Fruit fly (Drosophila melanogaster) whole organism: ENCODE results near the gene CG31464.

Source experiments
- CG8478 ChIP-seq: fragments of >200 bp; optimal IDR thresholded peaks from 2 replicates; lab custom pipeline; 2018; ENCODE audit warnings: inconsistent platforms
- Dll ChIP-seq: fragments of >200 bp; optimal IDR thresholded peaks from 2 replicates; lab custom pipeline; 2017
- EcR ChIP-seq, 2 experiments: fragments of >200 bp; optimal IDR thresholded peaks; 2 replicates each; lab custom pipeline; 2017; ENCODE audit warnings: missing biosample characterization in 2 of 2, missing genetic modification characterization in 2 of 2, missing genetic modification reagents in 2 of 2
- pan ChIP-seq: fragments of >200 bp; optimal IDR thresholded peaks from 2 replicates; lab custom pipeline; 2017
- psq ChIP-seq: fragments of >200 bp; optimal IDR thresholded peaks from 2 replicates; lab custom pipeline; 2017
- usp ChIP-seq: fragments of >200 bp; optimal IDR thresholded peaks from 2 replicates; lab custom pipeline; 2017; ENCODE audit warnings: missing biosample characterization, missing genetic modification characterization, mixed read lengths

Gene CG31464

DNA sequence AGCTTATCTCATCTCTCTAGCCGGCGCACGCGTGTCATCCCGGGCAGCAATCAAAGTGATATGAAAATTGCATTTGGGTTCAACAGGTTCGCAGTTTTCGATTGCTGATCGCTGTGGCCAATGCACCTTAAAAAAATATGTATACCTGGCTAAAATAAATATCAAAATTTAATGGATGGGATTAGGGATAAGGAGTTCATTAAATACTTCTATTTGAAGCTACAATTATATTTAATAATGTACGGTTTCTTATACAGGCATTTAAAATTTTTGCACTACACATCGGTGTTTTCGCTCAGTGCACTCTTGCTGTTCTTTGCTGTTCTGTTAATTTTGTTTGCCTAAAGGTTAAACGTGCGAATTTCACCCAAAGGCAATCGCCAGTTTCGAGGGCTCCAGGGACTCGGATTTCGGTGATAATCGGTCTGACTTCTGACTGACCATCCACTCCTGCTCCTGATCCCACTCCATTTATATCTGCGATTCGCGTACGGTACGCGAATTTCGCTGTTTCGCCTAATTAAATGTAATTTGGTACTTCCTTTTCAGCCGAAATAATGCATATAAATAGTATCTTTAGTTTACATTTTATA is 18.4 kb upstream of the CG31464 start:
- TF ChIP-seq EcR (GFP tag; optimal IDR thresholded peaks at IDR 0.05; lab: Kevin White, UChicago) (no peak), CG8478 (lab: Kevin White, UChicago) (no peak), psq (lab: Kevin White, UChicago) (no peak), Dll (lab: Kevin White, UChicago) (no peak), usp (no peak), pan (lab: Kevin White, UChicago) (no peak)

- TF ChIP-seq EcR (GFP tag; optimal IDR thresholded peaks at IDR 0.05; lab: Kevin White, UChicago): no peak
- TF ChIP-seq Dll (lab: Kevin White, UChicago): no peak
- no peak for TF ChIP-seq usp
- TF ChIP-seq psq (lab: Kevin White, UChicago): no peak
- no peak for TF ChIP-seq pan (lab: Kevin White, UChicago)
- no peak for TF ChIP-seq CG8478 (lab: Kevin White, UChicago)
Observed at dm6 chr3R:8275031-8275430, 16.0 kb upstream of the CG31464 start.

DNA sequence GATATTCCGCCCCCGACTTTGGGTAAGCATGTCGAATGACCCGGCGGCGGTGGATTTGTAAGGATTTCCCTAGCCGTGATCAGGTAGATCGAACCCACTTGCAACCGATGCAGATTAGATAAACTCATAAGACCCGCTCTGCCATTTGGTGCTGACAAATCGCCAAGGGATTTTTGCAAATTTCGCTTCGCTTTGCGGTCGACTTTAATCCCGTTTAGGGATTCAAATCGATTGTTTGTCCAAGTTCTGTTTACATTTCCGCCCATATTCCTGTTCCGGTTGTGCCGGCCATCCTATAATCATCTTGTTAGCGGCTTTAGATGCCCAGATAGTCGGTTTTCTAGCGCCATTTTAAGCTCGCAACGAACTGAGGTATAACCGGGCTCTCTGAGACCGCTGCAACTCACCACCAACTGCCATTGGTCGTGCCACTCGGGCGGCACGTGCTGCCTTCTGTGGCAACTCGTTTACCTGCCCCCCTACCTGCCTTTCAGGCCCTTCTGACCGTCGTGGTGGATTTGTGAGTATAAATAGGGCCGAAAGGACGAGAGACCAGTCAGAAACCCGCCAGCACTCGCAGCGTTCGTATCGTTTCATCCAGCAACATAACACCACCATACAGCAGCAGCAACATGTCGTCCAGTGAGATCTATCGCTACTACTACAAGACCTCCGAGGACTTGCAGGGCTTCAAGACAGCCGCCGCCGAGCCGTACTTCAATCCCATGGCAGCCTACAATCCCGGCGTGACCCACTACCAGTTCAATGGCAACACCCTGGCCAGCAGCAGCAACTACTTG is 13.3 kb upstream of the CG31464 start, which contains the start of gene ato:
ato (plus strand) TSS at position 559 of the 800 bp plus-strand sequence.
- TF ChIP-seq EcR (GFP tag; optimal IDR thresholded peaks at IDR 0.05; lab: Kevin White, UChicago) (no peak), usp (no peak), Dll (lab: Kevin White, UChicago) (no peak), pan (lab: Kevin White, UChicago) (no peak), psq (lab: Kevin White, UChicago) (no peak), CG8478 (lab: Kevin White, UChicago) (no peak)

DNA sequence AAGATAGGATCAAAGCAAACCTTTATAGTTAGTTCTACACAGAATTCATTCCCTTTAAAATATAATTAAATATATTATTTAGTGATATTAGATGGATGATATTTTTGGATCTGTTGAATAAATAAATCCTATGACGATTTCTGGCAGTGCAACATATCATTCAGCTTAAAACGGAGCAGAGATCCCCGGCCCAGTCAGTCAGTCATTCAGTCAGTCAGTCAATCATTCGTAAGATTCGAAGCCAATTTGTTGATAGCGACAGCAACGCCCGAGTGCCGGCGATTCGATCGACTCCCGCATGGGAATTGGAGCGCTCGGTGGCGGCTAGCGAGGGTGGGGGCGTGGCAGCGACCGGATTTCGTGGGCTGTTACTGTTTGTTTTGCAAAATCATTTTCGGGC is 11.1 kb upstream of the CG31464 start:
- TF ChIP-seq psq (lab: Kevin White, UChicago) (no peak), usp (no peak)

dm6 chr3R:8282727-8283126 is 8.3 kb upstream of the CG31464 start:
- TF ChIP-seq EcR (GFP tag; optimal IDR thresholded peaks at IDR 0.05; lab: Kevin White, UChicago): no peak
- no peak for TF ChIP-seq Dll (lab: Kevin White, UChicago)
- TF ChIP-seq CG8478 (lab: Kevin White, UChicago): no peak

DNA sequence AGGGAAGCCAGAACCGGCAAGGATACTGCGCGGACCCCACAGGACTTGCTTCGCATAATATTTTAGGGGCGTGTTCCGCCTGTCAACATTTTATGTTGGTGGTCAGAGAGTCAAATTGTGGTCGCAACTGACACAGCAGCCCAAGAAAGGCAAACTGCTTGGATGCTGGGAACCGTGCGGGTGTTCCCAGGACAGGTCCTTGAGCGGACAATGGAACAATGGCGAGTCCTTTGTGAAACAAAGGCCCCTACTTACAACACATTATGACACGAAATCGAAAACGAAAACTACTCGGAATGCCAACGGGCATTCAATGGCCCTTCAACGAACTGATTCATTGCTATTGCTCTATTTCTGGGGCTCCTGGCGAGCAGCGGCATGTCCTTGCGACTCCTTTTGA is 6.8 kb upstream of the CG31464 start:
- TF ChIP-seq Dll (lab: Kevin White, UChicago): no peak
- no peak for TF ChIP-seq EcR (GFP tag; optimal IDR thresholded peaks at IDR 0.05; lab: Kevin White, UChicago)
- no peak for TF ChIP-seq pan (lab: Kevin White, UChicago)
- TF ChIP-seq psq (lab: Kevin White, UChicago): no peak
- no peak for TF ChIP-seq CG8478 (lab: Kevin White, UChicago)
- TF ChIP-seq usp: no peak

dm6 chr3R:8285727-8286344 is 5.2 kb upstream of the CG31464 start:
- TF ChIP-seq CG8478 (lab: Kevin White, UChicago) (no peak), usp (no peak), Dll (lab: Kevin White, UChicago) (no peak), EcR (GFP tag; optimal IDR thresholded peaks at IDR 0.05; lab: Kevin White, UChicago) (no peak), psq (lab: Kevin White, UChicago) (no peak), pan (lab: Kevin White, UChicago) (no peak)

dm6 chr3R:8287697-8288096 is 3.3 kb upstream of the CG31464 start, which contains the start of gene Nazo:
Nazo (plus strand) TSS chr3R:8287876.
- no peak for TF ChIP-seq CG8478 (lab: Kevin White, UChicago)
- no peak for TF ChIP-seq pan (lab: Kevin White, UChicago)
- TF ChIP-seq EcR (GFP tag; optimal IDR thresholded peaks at IDR 0.05; lab: Kevin White, UChicago): no peak
- TF ChIP-seq usp: no peak
- TF ChIP-seq psq (lab: Kevin White, UChicago): no peak
- TF ChIP-seq Dll (lab: Kevin White, UChicago): no peak

- TF ChIP-seq EcR (GFP tag; optimal IDR thresholded peaks at IDR 0.05; lab: Kevin White, UChicago) (no peak), psq (lab: Kevin White, UChicago) (no peak), Dll (lab: Kevin White, UChicago) (no peak), usp (no peak), CG8478 (lab: Kevin White, UChicago) (no peak), pan (lab: Kevin White, UChicago) (no peak)
Observed at dm6 chr3R:8288790-8289189, 2.2 kb upstream of the CG31464 start.

- no peak for TF ChIP-seq psq (lab: Kevin White, UChicago)
- TF ChIP-seq pan (lab: Kevin White, UChicago): no peak
- no peak for TF ChIP-seq Dll (lab: Kevin White, UChicago)
- no peak for TF ChIP-seq EcR (GFP tag; optimal IDR thresholded peaks at IDR 0.05; lab: Kevin White, UChicago)
- TF ChIP-seq usp: no peak
- no peak for TF ChIP-seq CG8478 (lab: Kevin White, UChicago)
Observed at dm6 chr3R:8290478-8290877, 562 bp upstream of the CG31464 start, which contains the start of gene CG11672. CG11672 (minus strand) TSS chr3R:8290578.

- TF ChIP-seq Dll (lab: Kevin White, UChicago): no peak
- TF ChIP-seq usp: no peak
- TF ChIP-seq EcR (GFP tag; optimal IDR thresholded peaks at IDR 0.05; lab: Kevin White, UChicago): no peak
- no peak for TF ChIP-seq psq (lab: Kevin White, UChicago)
- TF ChIP-seq CG8478 (lab: Kevin White, UChicago): no peak
- no peak for TF ChIP-seq pan (lab: Kevin White, UChicago)
Observed at dm6 chr3R:8292034-8292433, 994 bp downstream of the CG31464 start, which contains the start of gene CG31463. CG31463 (plus strand) TSS chr3R:8292335.
